Worm (Caenorhabditis elegans) whole organism, young adult: ENCODE measurements around the gene inx-3.
A peak's percentile ranks its signal among the peaks of the same experiment; 100 is the strongest.

Source experiments
- B0035.1 ChIP-seq: sonication (generic microtip); optimal IDR thresholded peaks from 2 replicates; lab custom pipeline; 2016; ENCODE audit warnings: missing genetic modification characterization, mild to moderate bottlenecking, missing compliant biosample characterization, missing genotype, missing genetic modification reagents
- C06A6.2 ChIP-seq: fragments of 200-800 bp; sonication (Bioruptor generic); conservative IDR thresholded peaks from 2 replicates; pipeline ENCODE4 v1.3.6; 2022; ENCODE audit warnings: missing genetic modification characterization, missing compliant biosample characterization
- C17E4.6 ChIP-seq: fragments of 200-800 bp; sonication (Bioruptor generic); IDR thresholded peaks from 2 replicates; pipeline ENCODE4 v1.3.6; 2022; ENCODE audit warnings: missing genetic modification reagents, missing genetic modification characterization, missing compliant biosample characterization
- F57A8.1 ChIP-seq: fragments of 200-800 bp; sonication (Bioruptor generic); optimal IDR thresholded peaks from 2 replicates; lab custom pipeline; 2018; ENCODE audit warnings: mild to moderate bottlenecking, missing genetic modification characterization, moderate library complexity, missing compliant biosample characterization
- T26A5.8 ChIP-seq: sonication (generic microtip); optimal IDR thresholded peaks from 2 replicates; lab custom pipeline; 2016; ENCODE audit warnings: missing genetic modification characterization, missing compliant biosample characterization
- Y53F4B.3 ChIP-seq: fragments of 200-800 bp; sonication (Bioruptor generic); IDR thresholded peaks from 2 replicates; pipeline ENCODE4 v1.3.6; 2022; ENCODE audit warnings: missing genetic modification reagents, missing genetic modification characterization, missing compliant biosample characterization
- Y95B8A.8 ChIP-seq: fragments of 200-800 bp; sonication (Bioruptor generic); IDR thresholded peaks from 2 replicates; pipeline ENCODE4 v1.3.6; 2022; ENCODE audit warnings: missing genetic modification reagents, missing genetic modification characterization, missing compliant biosample characterization
- aptf-3 ChIP-seq: fragments of 200-800 bp; sonication (Bioruptor generic); IDR thresholded peaks from 2 replicates; pipeline ENCODE4 v1.3.6; 2022; ENCODE audit warnings: missing genetic modification characterization, missing compliant biosample characterization
- attf-6 ChIP-seq: fragments of 200-800 bp; sonication (Bioruptor generic); IDR thresholded peaks from 2 replicates; pipeline ENCODE4 v1.3.6; 2022; ENCODE audit warnings: missing genetic modification reagents, missing genetic modification characterization, missing compliant biosample characterization
- bed-2 ChIP-seq: fragments of 200-800 bp; sonication (Bioruptor generic); IDR thresholded peaks from 2 replicates; pipeline ENCODE4 v1.3.6; 2022; ENCODE audit warnings: missing genetic modification reagents, missing genetic modification characterization, missing compliant biosample characterization
- ccch-3 ChIP-seq: fragments of 200-800 bp; sonication (Bioruptor generic); optimal IDR thresholded peaks from 2 replicates; lab custom pipeline; 2018; ENCODE audit warnings: mild to moderate bottlenecking, missing genetic modification characterization, missing compliant biosample characterization
- die-1 ChIP-seq: sonication (generic microtip); optimal IDR thresholded peaks from 2 replicates; lab custom pipeline; 2016; ENCODE audit warnings: missing genotype, mild to moderate bottlenecking, missing genetic modification characterization, missing compliant biosample characterization
- dpff-1 ChIP-seq: sonication (generic microtip); optimal IDR thresholded peaks from 2 replicates; lab custom pipeline; 2017; ENCODE audit warnings: mild to moderate bottlenecking, missing genetic modification characterization, missing compliant biosample characterization
- egl-44 ChIP-seq: fragments of 200-800 bp; sonication (Bioruptor generic); IDR thresholded peaks from 2 replicates; pipeline ENCODE4 v1.3.6; 2022; ENCODE audit warnings: missing genetic modification reagents, missing genetic modification characterization, missing compliant biosample characterization
- hlh-26 ChIP-seq: fragments of 200-800 bp; sonication (Bioruptor generic); conservative IDR thresholded peaks from 2 replicates; pipeline ENCODE4 v1.3.6; 2022; ENCODE audit warnings: missing genetic modification reagents, missing genetic modification characterization, missing compliant biosample characterization
- let-607 ChIP-seq, 2 experiments: fragments of 200-800 bp in 1 of 2; sonication (Bioruptor generic) in 1 of 2; sonication (generic microtip) in 1 of 2; optimal IDR thresholded peaks; 2 replicates each; lab custom pipeline; 2016 to 2018; ENCODE audit warnings: mild to moderate bottlenecking in 2 of 2, missing compliant biosample characterization in 2 of 2, missing genetic modification characterization in 2 of 2, moderate library complexity in 2 of 2, missing genotype in 1 of 2
- lin-26 ChIP-seq: fragments of 200-800 bp; sonication (Bioruptor generic); IDR thresholded peaks from 2 replicates; pipeline ENCODE4 v1.3.6; 2022; ENCODE audit warnings: missing genetic modification reagents, missing genetic modification characterization, missing compliant biosample characterization
- lin-54 ChIP-seq: fragments of 200-800 bp; sonication (Bioruptor generic); optimal IDR thresholded peaks from 2 replicates; lab custom pipeline; 2018; ENCODE audit warnings: mild to moderate bottlenecking, missing genetic modification characterization, missing compliant biosample characterization
- mes-4 ChIP-seq: sonication (generic microtip); optimal IDR thresholded peaks from 2 replicates; lab custom pipeline; 2016; ENCODE audit warnings: missing genotype, missing genetic modification characterization, missing compliant biosample characterization
- mxl-1 ChIP-seq: sonication (generic microtip); optimal IDR thresholded peaks from 2 replicates; lab custom pipeline; 2016; ENCODE audit warnings: missing genetic modification characterization, missing compliant biosample characterization
- nfya-2 ChIP-seq: fragments of 200-800 bp; sonication (Bioruptor generic); IDR thresholded peaks from 2 replicates; pipeline ENCODE4 v1.3.6; 2022; ENCODE audit warnings: missing genetic modification reagents, missing genetic modification characterization, missing compliant biosample characterization
- nhr-80 ChIP-seq: sonication (generic microtip); optimal IDR thresholded peaks from 2 replicates; lab custom pipeline; 2016; ENCODE audit warnings: missing genetic modification characterization, missing compliant biosample characterization
- rpc-1 ChIP-seq, 2 experiments: fragments of 150-350 bp in 1 of 2; sonication (generic microtip) in 1 of 2; optimal IDR thresholded peaks; 2 replicates each; lab custom pipeline; 2014 to 2018; ENCODE audit warnings: missing biosample characterization in 1 of 2, missing genetic modification characterization in 1 of 2, missing genetic modification reagents in 1 of 2, missing genotype in 1 of 2
- sea-2 ChIP-seq: fragments of 200-800 bp; sonication (Bioruptor generic); IDR thresholded peaks from 2 replicates; pipeline ENCODE4 v1.3.6; 2022; ENCODE audit warnings: missing genetic modification characterization, missing compliant biosample characterization
- snpc-1.1 ChIP-seq: sonication (generic microtip); optimal IDR thresholded peaks from 2 replicates; lab custom pipeline; 2017; ENCODE audit warnings: missing genetic modification characterization, mild to moderate bottlenecking, missing compliant biosample characterization, antibody characterized with exemption, moderate library complexity, missing genotype, missing genetic modification reagents; ENCODE audit not compliant: insufficient read depth
- tlf-1 ChIP-seq: fragments of 200-800 bp; sonication (Bioruptor generic); optimal IDR thresholded peaks from 2 replicates; lab custom pipeline; 2018; ENCODE audit warnings: mild to moderate bottlenecking, missing genetic modification characterization, missing compliant biosample characterization
- unc-62 ChIP-seq: fragments of 150-350 bp; optimal IDR thresholded peaks from 2 replicates; lab custom pipeline; 2014; ENCODE audit warnings: missing biosample characterization, missing genetic modification reagents, missing genetic modification characterization
- xnd-1 ChIP-seq: sonication (generic microtip); optimal IDR thresholded peaks from 2 replicates; lab custom pipeline; 2016; ENCODE audit warnings: missing genotype, missing genetic modification reagents, missing genetic modification characterization, missing compliant biosample characterization
- ztf-22 ChIP-seq: fragments of 200-800 bp; sonication (Bioruptor generic); optimal IDR thresholded peaks from 2 replicates; lab custom pipeline; 2018; ENCODE audit warnings: mild to moderate bottlenecking, missing genetic modification characterization, moderate library complexity, missing compliant biosample characterization
- ztf-26 ChIP-seq: sonication (generic microtip); optimal IDR thresholded peaks from 2 replicates; lab custom pipeline; 2017; ENCODE audit warnings: missing genetic modification characterization, missing compliant biosample characterization
- ztf-28 ChIP-seq: fragments of 200-800 bp; sonication (Bioruptor generic); IDR thresholded peaks from 2 replicates; pipeline ENCODE4 v1.3.6; 2022; ENCODE audit warnings: missing genetic modification reagents, missing genetic modification characterization, missing compliant biosample characterization
- ztf-3 ChIP-seq: fragments of 200-800 bp; sonication (Bioruptor generic); optimal IDR thresholded peaks from 2 replicates; lab custom pipeline; 2018; ENCODE audit warnings: mild to moderate bottlenecking, missing genetic modification characterization, missing compliant biosample characterization

inx-3 gene

DNA sequence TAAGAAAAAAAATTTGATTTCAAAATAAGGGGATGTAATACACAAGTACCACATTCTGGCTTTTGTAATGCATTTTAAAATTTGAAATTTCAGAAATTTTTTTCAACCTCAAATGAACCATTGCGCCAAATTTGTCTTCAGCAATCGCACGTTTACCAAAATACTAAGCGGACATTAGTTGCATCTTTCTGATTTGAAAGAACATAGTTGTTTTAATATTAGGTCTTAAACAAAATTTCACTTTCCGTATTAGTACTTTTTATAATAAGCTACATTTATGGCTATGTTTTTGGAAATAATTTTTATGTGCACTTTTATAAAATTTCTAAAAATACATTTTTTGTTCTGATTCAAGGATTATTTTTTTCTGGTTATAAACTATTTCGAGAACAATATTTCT is 7.9 kb downstream of the inx-3 start, which contains the start of gene sups-1 (continued):
- TF ChIP-seq F57A8.1 (GFP tag; lab: Kevin White, UChicago): no peak

DNA sequence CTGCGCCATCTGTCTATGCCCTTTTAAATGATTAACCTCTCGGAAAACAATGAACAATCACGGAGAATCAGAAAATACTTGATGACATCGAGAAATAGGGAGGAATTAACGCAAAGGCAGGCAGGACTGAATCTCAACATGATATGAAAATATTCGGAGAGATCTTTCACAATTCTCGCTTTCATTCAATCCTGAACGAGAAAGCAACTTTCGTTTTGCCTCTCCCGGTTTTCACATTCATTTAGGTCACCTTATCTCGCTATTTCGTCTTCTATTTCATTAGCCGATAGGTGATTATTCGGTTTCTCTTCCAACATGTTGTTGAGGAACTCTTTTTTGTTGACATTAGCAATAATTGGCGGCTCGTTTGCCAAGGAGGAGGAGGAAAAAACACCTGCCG is 8.4 kb downstream of the inx-3 start:
- no peak for TF ChIP-seq attf-6
- no peak for TF ChIP-seq T26A5.8 (tag; lab: Kevin White, UChicago)
- no peak for TF ChIP-seq unc-62 (GFP tag; lab: Kevin White, UChicago)
- TF ChIP-seq ztf-28 (GFP tag; lab: Robert Waterston, UW): no peak
- TF ChIP-seq nfya-2 (GFP tag; lab: Robert Waterston, UW): no peak

DNA sequence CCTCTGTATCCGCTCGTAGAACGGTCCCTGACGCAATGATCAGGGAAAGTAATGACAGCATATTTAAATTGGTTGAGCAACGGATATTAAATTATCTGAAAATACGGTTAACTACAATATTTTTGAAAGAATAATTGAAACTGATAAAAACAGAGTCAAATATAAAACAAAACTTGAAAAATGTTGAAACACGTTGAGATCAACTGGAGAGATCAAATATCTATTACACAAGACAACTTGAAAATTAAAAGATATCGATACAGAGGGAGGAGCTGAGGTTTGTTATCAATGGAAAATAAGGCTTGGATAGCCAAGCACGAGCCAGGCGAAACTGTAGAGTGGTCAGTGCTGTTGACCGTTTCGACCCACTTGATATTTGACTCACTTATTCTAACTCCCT is 14.6 kb downstream of the inx-3 start, which contains the start of gene C09B8.3:
Gene C09B8.3 (minus strand): TSS at position 101 of the 400 bp plus-strand sequence.
- no peak for TF ChIP-seq egl-44 (GFP tag; lab: Robert Waterston, UW)
- TF ChIP-seq snpc-1.1 (tag; lab: Kevin White, UChicago): no peak
- TF ChIP-seq Y53F4B.3 (GFP tag; lab: Robert Waterston, UW): no peak
- no peak for TF ChIP-seq lin-26 (GFP tag; lab: Robert Waterston, UW)

DNA sequence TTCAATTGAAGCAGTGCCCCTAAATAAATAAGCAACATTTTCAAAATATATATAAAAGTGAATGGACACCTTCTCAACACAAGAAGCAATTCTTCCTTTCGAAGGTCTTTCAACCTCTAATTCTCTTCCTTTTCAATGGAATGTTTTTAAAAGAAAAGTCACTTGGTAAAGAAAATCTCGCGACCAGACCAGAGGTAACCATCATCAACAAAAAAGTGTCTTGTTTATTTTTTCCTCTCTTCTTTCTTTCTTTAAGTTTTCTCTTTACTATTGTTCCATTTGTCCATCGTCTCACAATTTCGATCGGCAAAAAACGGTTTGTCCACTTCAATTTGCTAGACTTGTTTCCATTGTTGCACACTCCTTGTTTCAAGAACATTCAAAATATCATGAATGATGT is 19.1 kb downstream of the inx-3 start, which contains the start of gene C09B8.8:
Gene C09B8.8 (plus strand): TSS at position 397 of the 400 bp plus-strand sequence.
- TF ChIP-seq ztf-22 (GFP tag; lab: Kevin White, UChicago) (no peak), dpff-1 (no peak), ztf-3 (GFP tag; lab: Kevin White, UChicago) (no peak), Y95B8A.8 (GFP tag; lab: Robert Waterston, UW) (no peak), lin-54 (no peak), C06A6.2 (GFP tag; lab: Robert Waterston, UW) (no peak), hlh-26 (GFP tag; lab: Robert Waterston, UW) (no peak), mxl-1 (no peak), C17E4.6 (GFP tag; lab: Robert Waterston, UW) (no peak), unc-62 (GFP tag; lab: Kevin White, UChicago) (no peak), mes-4 (tag; lab: Kevin White, UChicago) (no peak), rpc-1 (optimal IDR thresholded peaks at IDR 0.05; lab: Kevin White, UChicago) (no peak), rpc-1 (tag; optimal IDR thresholded peaks at IDR 0.05; lab: Kevin White, UChicago) (no peak), ztf-26 (tag; lab: Kevin White, UChicago) (no peak), xnd-1 (no peak), ccch-3 (GFP tag; lab: Kevin White, UChicago) (no peak), aptf-3 (GFP tag; lab: Robert Waterston, UW) (no peak), tlf-1 (no peak), B0035.1 (tag; lab: Kevin White, UChicago) (no peak), die-1 (tag; lab: Kevin White, UChicago) (no peak)

DNA sequence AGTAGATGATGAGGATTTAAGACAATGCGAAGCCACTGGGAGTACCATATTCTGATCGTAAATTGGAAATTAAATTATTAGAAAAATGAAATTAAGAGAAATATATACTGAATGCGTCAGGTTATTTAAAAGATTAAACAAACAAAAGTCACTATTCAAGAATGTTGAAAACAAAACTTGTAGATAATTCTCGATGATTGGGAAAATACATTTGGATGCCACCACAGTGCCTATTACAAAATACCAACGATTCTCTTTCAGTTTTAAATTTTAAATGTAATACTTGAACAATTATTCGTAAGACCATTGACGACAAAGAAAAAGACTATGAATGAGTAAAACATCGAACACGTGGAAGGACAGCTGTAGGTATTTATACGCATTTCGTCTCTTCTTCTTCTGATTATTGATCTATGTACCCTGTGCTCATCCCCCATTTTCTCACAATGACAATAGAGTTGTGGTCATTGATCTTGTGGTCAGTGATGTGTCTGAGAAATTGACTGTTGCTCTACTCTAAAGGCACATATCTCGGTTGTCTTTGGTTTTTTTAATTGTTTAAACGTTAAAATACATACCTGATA is 24.0 kb downstream of the inx-3 start, which contains the start of gene C09B8.4:
Gene C09B8.4 (minus strand): TSS at position 51 of the 584 bp plus-strand sequence.
- TF ChIP-seq sea-2 (no peak), bed-2 (GFP tag; lab: Robert Waterston, UW) (no peak), let-607 (tag; optimal IDR thresholded peaks at IDR 0.05; lab: Kevin White, UChicago) (peak in 1 of 2 experiments; percentile 87), nhr-80 (tag; lab: Kevin White, UChicago) (peak; percentile 0)
- TF ChIP-seq, all 124 proteins: peak for 2
